Worm (Caenorhabditis elegans) whole organism, late embryonic: Measurements from ENCODE around the gene kin-36.

Experiments used
- C08G9.2 ChIP-seq: sonication (generic microtip); optimal IDR thresholded peaks from 2 replicates; lab custom pipeline; 2016; ENCODE audit warnings: mild to moderate bottlenecking, missing genetic modification characterization, moderate library complexity, missing compliant biosample characterization
- C38D4.7 ChIP-seq: fragments of 200-800 bp; sonication (Bioruptor generic); optimal IDR thresholded peaks from 2 replicates; lab custom pipeline; 2018; ENCODE audit warnings: mild to moderate bottlenecking, missing genetic modification characterization, moderate library complexity, missing compliant biosample characterization
- F13H6.1 ChIP-seq: sonication (generic microtip); optimal IDR thresholded peaks from 2 replicates; lab custom pipeline; 2016; ENCODE audit warnings: missing genetic modification characterization, missing compliant biosample characterization
- K02D7.2 ChIP-seq: sonication (generic microtip); optimal IDR thresholded peaks from 2 replicates; lab custom pipeline; 2017; ENCODE audit warnings: mild to moderate bottlenecking, missing genetic modification characterization, missing compliant biosample characterization
- K09A11.1 ChIP-seq: sonication (generic microtip); optimal IDR thresholded peaks from 2 replicates; lab custom pipeline; 2017; ENCODE audit warnings: antibody characterized with exemption, mild to moderate bottlenecking, missing genetic modification characterization, missing compliant biosample characterization; ENCODE audit not compliant: insufficient read depth
- T23F11.4 ChIP-seq: fragments of 200-800 bp; sonication (Bioruptor generic); optimal IDR thresholded peaks from 2 replicates; lab custom pipeline; 2018; ENCODE audit warnings: mild to moderate bottlenecking, missing genetic modification characterization, missing compliant biosample characterization
- Y22D7AL.16 ChIP-seq: sonication (generic microtip); optimal IDR thresholded peaks from 2 replicates; lab custom pipeline; 2016; ENCODE audit warnings: missing genetic modification characterization, missing compliant biosample characterization
- ama-1 ChIP-seq: fragments of 150-350 bp; optimal IDR thresholded peaks from 2 replicates; lab custom pipeline; 2014
- ceh-14 ChIP-seq: sonication (generic microtip); optimal IDR thresholded peaks from 2 replicates; lab custom pipeline; 2016; ENCODE audit warnings: missing genotype, missing genetic modification characterization, missing compliant biosample characterization
- ceh-18 ChIP-seq: sonication (generic microtip); optimal IDR thresholded peaks from 2 replicates; lab custom pipeline; 2016; ENCODE audit warnings: missing genetic modification characterization, missing compliant biosample characterization
- ceh-19 ChIP-seq: fragments of 200-800 bp; sonication (Bioruptor generic); optimal IDR thresholded peaks from 2 replicates; lab custom pipeline; 2018; ENCODE audit warnings: mild to moderate bottlenecking, missing genetic modification characterization, missing compliant biosample characterization
- ceh-2 ChIP-seq: sonication (generic microtip); optimal IDR thresholded peaks from 2 replicates; lab custom pipeline; 2016; ENCODE audit warnings: missing genotype, missing genetic modification characterization, missing compliant biosample characterization
- ceh-22 ChIP-seq: sonication (generic microtip); optimal IDR thresholded peaks from 2 replicates; lab custom pipeline; 2017; ENCODE audit warnings: missing biosample characterization, missing genetic modification characterization
- ceh-24 ChIP-seq: sonication (generic microtip); optimal IDR thresholded peaks from 2 replicates; lab custom pipeline; 2016; ENCODE audit warnings: mild to moderate bottlenecking, missing genetic modification characterization, missing compliant biosample characterization
- ceh-31 ChIP-seq: sonication (generic microtip); optimal IDR thresholded peaks from 2 replicates; lab custom pipeline; 2016; ENCODE audit warnings: missing genetic modification characterization, missing compliant biosample characterization
- ceh-34 ChIP-seq: sonication (generic microtip); optimal IDR thresholded peaks from 2 replicates; lab custom pipeline; 2016; ENCODE audit warnings: mild to moderate bottlenecking, missing genetic modification characterization, missing compliant biosample characterization
- ceh-48 ChIP-seq: sonication (generic microtip); optimal IDR thresholded peaks from 2 replicates; lab custom pipeline; 2016; ENCODE audit warnings: missing genetic modification characterization, inconsistent platforms, missing compliant biosample characterization
- ceh-6 ChIP-seq: fragments of 200-800 bp; sonication (Bioruptor generic); optimal IDR thresholded peaks from 2 replicates; lab custom pipeline; 2018; ENCODE audit warnings: mild to moderate bottlenecking, missing genetic modification characterization, missing compliant biosample characterization
- ceh-9 ChIP-seq: sonication (generic microtip); optimal IDR thresholded peaks from 2 replicates; lab custom pipeline; 2016; ENCODE audit warnings: mild to moderate bottlenecking, missing genetic modification characterization, inconsistent platforms, missing compliant biosample characterization
- che-1 ChIP-seq: sonication (generic microtip); optimal IDR thresholded peaks from 2 replicates; lab custom pipeline; 2016; ENCODE audit warnings: mild to moderate bottlenecking, missing genetic modification characterization, missing compliant biosample characterization
- elt-2 ChIP-seq: sonication (generic microtip); optimal IDR thresholded peaks from 2 replicates; lab custom pipeline; 2016; ENCODE audit warnings: missing genetic modification reagents, missing genetic modification characterization, missing compliant biosample characterization
- elt-4 ChIP-seq: sonication (generic microtip); optimal IDR thresholded peaks from 2 replicates; lab custom pipeline; 2016; ENCODE audit warnings: missing genetic modification characterization, missing compliant biosample characterization
- fax-1 ChIP-seq: sonication (generic microtip); optimal IDR thresholded peaks from 2 replicates; lab custom pipeline; 2016; ENCODE audit warnings: missing genotype, missing genetic modification characterization, missing compliant biosample characterization
- fkh-10 ChIP-seq: fragments of 150-350 bp; optimal IDR thresholded peaks from 2 replicates; lab custom pipeline; 2014; ENCODE audit warnings: missing biosample characterization, missing genetic modification reagents, missing genetic modification characterization
- fkh-6 ChIP-seq: sonication (generic microtip); optimal IDR thresholded peaks from 2 replicates; lab custom pipeline; 2016; ENCODE audit warnings: missing genetic modification characterization, missing compliant biosample characterization
- gmeb-2 ChIP-seq: sonication (generic microtip); optimal IDR thresholded peaks from 2 replicates; lab custom pipeline; 2016; ENCODE audit warnings: missing genetic modification characterization, inconsistent platforms, missing compliant biosample characterization
- hlh-15 ChIP-seq: sonication (generic microtip); optimal IDR thresholded peaks from 2 replicates; lab custom pipeline; 2016; ENCODE audit warnings: missing genetic modification characterization, missing compliant biosample characterization
- hlh-30 ChIP-seq: sonication (generic microtip); optimal IDR thresholded peaks from 2 replicates; lab custom pipeline; 2017; ENCODE audit warnings: antibody characterized with exemption, missing genetic modification characterization, missing compliant biosample characterization; ENCODE audit not compliant: insufficient read depth
- hlh-6 ChIP-seq: sonication (generic microtip); optimal IDR thresholded peaks from 2 replicates; lab custom pipeline; 2016; ENCODE audit warnings: missing genotype, missing genetic modification characterization, missing compliant biosample characterization
- hlh-8 ChIP-seq: sonication (generic microtip); optimal IDR thresholded peaks from 2 replicates; lab custom pipeline; 2016; ENCODE audit warnings: missing genotype, missing genetic modification characterization, missing compliant biosample characterization
- lim-6 ChIP-seq: sonication (generic microtip); optimal IDR thresholded peaks from 2 replicates; lab custom pipeline; 2016; ENCODE audit warnings: missing genetic modification characterization, missing compliant biosample characterization
- madf-2 ChIP-seq: sonication (generic microtip); optimal IDR thresholded peaks from 2 replicates; lab custom pipeline; 2017; ENCODE audit warnings: missing genetic modification characterization, missing compliant biosample characterization
- mec-3 ChIP-seq: sonication (generic microtip); optimal IDR thresholded peaks from 2 replicates; lab custom pipeline; 2016; ENCODE audit warnings: borderline replicate concordance, missing genetic modification characterization, missing compliant biosample characterization
- nfya-1 ChIP-seq: sonication (generic microtip); optimal IDR thresholded peaks from 2 replicates; lab custom pipeline; 2017; ENCODE audit warnings: missing genetic modification characterization, mild to moderate bottlenecking, missing compliant biosample characterization, antibody characterized with exemption, moderate library complexity
- pag-3 ChIP-seq: sonication (generic microtip); optimal IDR thresholded peaks from 2 replicates; lab custom pipeline; 2016; ENCODE audit warnings: missing compliant biosample characterization, missing genetic modification characterization, borderline replicate concordance
- pat-9 ChIP-seq: fragments of 200-800 bp; sonication (Bioruptor generic); optimal IDR thresholded peaks from 2 replicates; lab custom pipeline; 2018; ENCODE audit warnings: mild to moderate bottlenecking, missing genetic modification characterization, moderate library complexity, missing compliant biosample characterization
- pax-1 ChIP-seq: fragments of 150-350 bp; optimal IDR thresholded peaks from 2 replicates; lab custom pipeline; 2014; ENCODE audit warnings: missing biosample characterization, missing genetic modification characterization
- pha-2 ChIP-seq: sonication (generic microtip); optimal IDR thresholded peaks from 2 replicates; lab custom pipeline; 2017; ENCODE audit warnings: mild to moderate bottlenecking, missing genetic modification characterization, missing compliant biosample characterization
- pha-4 ChIP-seq: fragments of 150-350 bp; optimal IDR thresholded peaks from 2 replicates; lab custom pipeline; 2018; ENCODE audit warnings: missing biosample characterization, missing genetic modification reagents, missing genetic modification characterization
- ref-2 ChIP-seq: sonication (generic microtip); optimal IDR thresholded peaks from 2 replicates; lab custom pipeline; 2016; ENCODE audit warnings: missing genetic modification characterization, missing compliant biosample characterization
- rnt-1 ChIP-seq: sonication (generic microtip); optimal IDR thresholded peaks from 2 replicates; lab custom pipeline; 2016; ENCODE audit warnings: missing genetic modification characterization, missing compliant biosample characterization
- sox-2 ChIP-seq: fragments of 200-800 bp; sonication (Bioruptor generic); IDR thresholded peaks from 2 replicates; pipeline ENCODE4 v1.3.6; 2022; ENCODE audit warnings: missing genetic modification reagents, missing genetic modification characterization, missing compliant biosample characterization
- sox-4 ChIP-seq: sonication (generic microtip); optimal IDR thresholded peaks from 2 replicates; lab custom pipeline; 2017; ENCODE audit warnings: mild to moderate bottlenecking, missing genetic modification characterization, inconsistent platforms, missing compliant biosample characterization
- tbx-2 ChIP-seq: sonication (generic microtip); optimal IDR thresholded peaks from 2 replicates; lab custom pipeline; 2016; ENCODE audit warnings: missing genetic modification characterization, missing compliant biosample characterization
- ttx-3 ChIP-seq: sonication (generic microtip); optimal IDR thresholded peaks from 2 replicates; lab custom pipeline; 2016; ENCODE audit warnings: missing genetic modification reagents, missing genetic modification characterization, missing compliant biosample characterization
- unc-42 ChIP-seq: sonication (generic microtip); optimal IDR thresholded peaks from 2 replicates; lab custom pipeline; 2016; ENCODE audit warnings: missing genotype, missing genetic modification characterization, missing compliant biosample characterization
- unc-86 ChIP-seq: sonication (generic microtip); optimal IDR thresholded peaks from 2 replicates; lab custom pipeline; 2016; ENCODE audit warnings: missing genetic modification characterization, missing compliant biosample characterization
- ztf-16 ChIP-seq: sonication (generic microtip); optimal IDR thresholded peaks from 2 replicates; lab custom pipeline; 2017; ENCODE audit warnings: missing genetic modification characterization, missing compliant biosample characterization

The kin-36 gene

DNA sequence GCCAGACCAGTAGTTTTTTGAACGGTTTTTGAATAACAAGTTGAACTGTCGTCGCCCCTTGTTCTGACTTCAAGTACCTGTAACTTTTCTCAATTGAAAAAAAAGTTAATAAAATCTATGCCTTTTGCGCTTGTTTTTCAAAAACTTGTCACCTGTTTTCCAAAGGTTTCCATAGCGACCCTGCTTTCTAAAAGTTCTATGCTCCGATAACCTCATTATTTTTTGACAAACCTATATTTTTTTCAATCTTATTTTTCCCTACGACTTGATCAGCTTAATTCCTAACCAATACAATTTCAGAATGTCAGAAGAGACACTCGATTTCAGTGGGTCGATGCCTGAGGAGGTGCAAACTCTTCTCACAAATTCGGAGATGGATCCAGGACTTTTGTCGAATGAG, 31.4 kb upstream of the kin-36 start, which contains the start of gene F29B9.8:
F29B9.8 (plus strand) TSS at position 301 of the 400 bp plus-strand sequence.
- TF ChIP-seq ceh-22 (tag; lab: Kevin White, UChicago) (no peak), pat-9 (no peak), unc-86 (tag; lab: Kevin White, UChicago) (no peak), ceh-48 (tag; lab: Kevin White, UChicago) (no peak), mec-3 (tag; lab: Kevin White, UChicago) (no peak), ceh-19 (GFP tag; lab: Kevin White, UChicago) (no peak), ceh-2 (tag; lab: Kevin White, UChicago) (no peak), sox-2 (GFP tag; lab: Robert Waterston, UW) (no peak), lim-6 (tag; lab: Kevin White, UChicago) (no peak), elt-4 (no peak), gmeb-2 (tag; lab: Kevin White, UChicago) (no peak), ceh-6 (no peak), ztf-16 (no peak), rnt-1 (tag; lab: Kevin White, UChicago) (no peak)

DNA sequence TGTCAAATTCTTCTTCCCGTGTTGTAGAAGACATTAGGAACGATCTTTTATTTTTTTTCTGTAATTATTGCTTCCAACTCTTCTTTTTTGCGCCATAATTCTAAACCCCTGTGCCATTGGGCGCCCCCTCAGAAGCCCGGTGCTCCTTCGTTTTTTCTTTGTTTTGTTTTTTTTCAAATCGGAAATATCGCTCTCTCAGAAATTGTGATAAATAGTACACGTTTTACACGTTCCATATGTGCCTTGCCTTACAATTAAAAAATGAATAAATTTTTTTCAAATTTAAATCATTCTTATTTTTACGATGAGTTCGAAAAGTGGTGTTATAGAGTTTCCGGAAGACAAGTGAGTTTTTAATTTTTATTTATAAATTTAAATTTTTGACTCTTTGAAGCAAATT, 29.4 kb upstream of the kin-36 start, which contains the start of gene F29B9.7:
F29B9.7 (plus strand) TSS at position 301 of the 400 bp plus-strand sequence.
- no peak for TF ChIP-seq Y22D7AL.16

DNA sequence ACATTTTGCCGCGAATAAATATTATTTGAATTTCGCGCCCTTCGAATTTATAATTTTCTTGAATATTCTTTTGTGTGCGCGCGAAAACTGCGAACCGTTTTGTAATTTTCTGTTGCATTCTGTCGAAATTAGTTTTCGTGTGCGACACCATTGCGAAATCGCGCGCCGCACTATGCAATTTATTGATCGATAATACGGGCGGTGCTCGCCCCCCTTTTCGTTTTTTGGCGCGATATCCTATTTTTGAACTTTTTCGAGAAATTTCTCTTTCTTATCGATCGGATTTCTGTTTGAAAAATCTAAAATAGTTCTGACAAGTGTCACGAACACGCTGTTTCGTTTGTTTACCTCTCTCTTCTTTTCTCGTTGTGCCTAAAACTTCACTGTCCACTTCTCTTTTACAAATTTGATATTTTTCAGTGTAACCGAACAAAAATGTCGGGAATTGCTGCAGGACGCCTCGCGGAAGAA, 28.2 kb upstream of the kin-36 start, which contains the start of gene ubc-9:
ubc-9 (plus strand) TSS at position 421 of the 471 bp plus-strand sequence.
- TF ChIP-seq F13H6.1 (no peak), ceh-48 (tag; lab: Kevin White, UChicago) (peak; percentile 96), unc-42 (peak; percentile 36), K09A11.1 (tag; lab: Kevin White, UChicago) (no peak), hlh-8 (tag; lab: Kevin White, UChicago) (no peak), T23F11.4 (GFP tag; lab: Kevin White, UChicago) (no peak), ttx-3 (peak; percentile 15), ref-2 (peak; percentile 45), ceh-34 (tag; lab: Kevin White, UChicago) (peak; percentile 22), fkh-10 (GFP tag; lab: Kevin White, UChicago) (no peak), ceh-31 (tag; lab: Kevin White, UChicago) (peak; percentile 60), nfya-1 (peak; percentile 42), pax-1 (tag; lab: Kevin White, UChicago) (no peak), C08G9.2 (peak; percentile 27), tbx-2 (tag; lab: Kevin White, UChicago) (peak; percentile 32), sox-2 (GFP tag; lab: Robert Waterston, UW) (no peak), ceh-9 (no peak), sox-4 (tag; lab: Kevin White, UChicago) (no peak), hlh-30 (tag; lab: Kevin White, UChicago) (no peak), hlh-15 (tag; lab: Kevin White, UChicago) (no peak), elt-2 (tag; lab: Kevin White, UChicago) (peak; percentile 64), pat-9 (no peak), fax-1 (tag; lab: Kevin White, UChicago) (no peak), pha-2 (tag; lab: Kevin White, UChicago) (no peak), ceh-24 (tag; lab: Kevin White, UChicago) (no peak), C38D4.7 (GFP tag; lab: Kevin White, UChicago) (no peak), pag-3 (tag; lab: Kevin White, UChicago) (no peak), ceh-14 (peak; percentile 35), pha-4 (no peak), ama-1 (no peak), lim-6 (tag; lab: Kevin White, UChicago) (no peak), unc-86 (tag; lab: Kevin White, UChicago) (no peak), ceh-2 (tag; lab: Kevin White, UChicago) (no peak), mec-3 (tag; lab: Kevin White, UChicago) (no peak), che-1 (tag; lab: Kevin White, UChicago) (no peak), fkh-6 (tag; lab: Kevin White, UChicago) (no peak), K02D7.2 (no peak), ceh-19 (GFP tag; lab: Kevin White, UChicago) (no peak), madf-2 (tag; lab: Kevin White, UChicago) (peak; percentile 36), ceh-18 (tag; lab: Kevin White, UChicago) (peak; percentile 30), hlh-6 (tag; lab: Kevin White, UChicago) (no peak)
